Worm (Caenorhabditis elegans) whole organism, L4 larva: ENCODE measurements around the gene D1014.4.

Source experiments
- T20F7.1 ChIP-seq: fragments of 200-800 bp; sonication (Bioruptor generic); optimal IDR thresholded peaks from 2 replicates; lab custom pipeline; 2018; ENCODE audit warnings: mild to moderate bottlenecking, missing genetic modification characterization, missing compliant biosample characterization
- ama-1 ChIP-seq: fragments of 150-350 bp; optimal IDR thresholded peaks from 2 replicates; lab custom pipeline; 2014; ENCODE audit warnings: inconsistent platforms, mixed read lengths
- ceh-82 ChIP-seq: sonication (generic microtip); optimal IDR thresholded peaks from 2 replicates; lab custom pipeline; 2017; ENCODE audit warnings: missing biosample characterization, missing genetic modification characterization
- dmd-9 ChIP-seq: fragments of 200-800 bp; sonication (Bioruptor generic); IDR thresholded peaks from 2 replicates; pipeline ENCODE4 v1.3.6; 2022; ENCODE audit warnings: missing genetic modification reagents, missing genetic modification characterization, missing compliant biosample characterization
- fos-1 ChIP-seq: fragments of 150-350 bp; optimal IDR thresholded peaks from 2 replicates; lab custom pipeline; 2014; ENCODE audit warnings: missing biosample characterization, missing genetic modification characterization
- nhr-102 ChIP-seq: sonication (generic microtip); optimal IDR thresholded peaks from 2 replicates; lab custom pipeline; 2016; ENCODE audit warnings: mild to moderate bottlenecking, missing genetic modification characterization, moderate library complexity, missing compliant biosample characterization
- nhr-76 ChIP-seq: fragments of 150-350 bp; optimal IDR thresholded peaks from 2 replicates; lab custom pipeline; 2014; ENCODE audit warnings: missing biosample characterization, missing genetic modification characterization
- pqm-1 ChIP-seq: sonication (generic microtip); optimal IDR thresholded peaks from 2 replicates; lab custom pipeline; 2017; ENCODE audit warnings: missing biosample characterization, missing genetic modification characterization
- unc-39 ChIP-seq: sonication (generic microtip); optimal IDR thresholded peaks from 2 replicates; lab custom pipeline; 2017; ENCODE audit warnings: missing biosample characterization, missing genetic modification characterization

ce11 chrV:8129252-8129651 is 3.8 kb upstream of the D1014.4 start, which contains the start of gene spr-1:
- TF ChIP-seq pqm-1 (tag; lab: Kevin White, UChicago) (no peak), T20F7.1 (no peak), unc-39 (tag; lab: Kevin White, UChicago) (no peak), dmd-9 (GFP tag; lab: Robert Waterston, UW) (no peak), fos-1 (tag; lab: Kevin White, UChicago) (no peak), ama-1 (no peak), nhr-76 (tag; lab: Kevin White, UChicago) (no peak), nhr-102 (no peak), ceh-82 (tag; lab: Kevin White, UChicago) (no peak)
